Worm (Caenorhabditis elegans): Measurements from ENCODE around the gene nhr-52.
"Not testable (repeated sequence)": the region's sequence is repeated elsewhere in the genome, so short reads cannot be mapped to it uniquely, and the experiment has no call there.

Gene nhr-52

ce11 chrV:15670139-15670538 lies 7.2 kb upstream of the nhr-52 start, which contains the start of gene K06B4.15:
TSS of gene K06B4.15 (plus strand) at chrV:15670439.
- not testable (repeated sequence) for TF ChIP-seq hnd-1 (tag; optimal IDR thresholded peaks at IDR 0.05); hmbx-1 (tag; optimal IDR thresholded peaks at IDR 0.05); tbx-37 (GFP tag; conservative IDR thresholded peaks at IDR 0.05)

DNA sequence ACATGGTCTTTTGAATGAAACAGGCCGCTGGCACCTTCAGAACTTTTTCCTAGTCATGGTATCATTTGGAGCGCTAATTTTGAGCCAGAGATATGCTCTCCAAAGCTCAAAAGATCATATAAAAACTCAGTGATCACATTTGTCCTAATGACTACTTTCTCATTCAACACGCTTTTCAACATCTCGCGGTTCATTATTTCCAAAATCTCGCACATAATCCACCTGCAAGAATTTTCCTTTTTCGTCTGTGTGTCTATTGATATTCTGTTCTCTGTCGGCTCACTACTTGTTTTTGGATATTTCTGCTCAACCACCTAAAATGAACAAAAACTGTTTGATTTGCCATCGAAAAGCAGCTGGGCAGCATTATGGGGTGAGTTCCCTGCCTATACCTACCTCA lies 3.6 kb upstream of the nhr-52 start, which contains the start of gene nhr-51:
Gene nhr-51, plus strand, starts transcription at position 301 of the 400 bp plus-strand sequence.
- TF ChIP-seq ets-7 (tag; optimal IDR thresholded peaks at IDR 0.05): no peak
- no peak for TF ChIP-seq B0310.2 (tag; optimal IDR thresholded peaks at IDR 0.05)
- TF ChIP-seq pes-1 (GFP tag; IDR thresholded peaks at IDR 0.05): no peak
- no peak for TF ChIP-seq tra-4 (tag; optimal IDR thresholded peaks at IDR 0.05)
- no peak for TF ChIP-seq ceh-36 (tag; optimal IDR thresholded peaks at IDR 0.05)
- no peak for TF ChIP-seq tbx-37 (GFP tag; conservative IDR thresholded peaks at IDR 0.05)
- TF ChIP-seq hnd-1 (tag; optimal IDR thresholded peaks at IDR 0.05): no peak
- TF ChIP-seq F13C5.2 (tag; optimal IDR thresholded peaks at IDR 0.05): no peak
- TF ChIP-seq aly-1 (tag; optimal IDR thresholded peaks at IDR 0.05): no peak
- TF ChIP-seq flt-1 (GFP tag; IDR thresholded peaks at IDR 0.05): no peak
- no peak for TF ChIP-seq tbx-11 (GFP tag; IDR thresholded peaks at IDR 0.05)
- TF ChIP-seq scrt-1 (GFP tag; IDR thresholded peaks at IDR 0.05): no peak
- TF ChIP-seq sea-1 (GFP tag; conservative IDR thresholded peaks at IDR 0.05): no peak
- TF ChIP-seq hmg-4 (GFP tag; optimal IDR thresholded peaks at IDR 0.05): no peak
- no peak for TF ChIP-seq ceh-13 (GFP tag; optimal IDR thresholded peaks at IDR 0.05)
- no peak for TF ChIP-seq hmbx-1 (tag; optimal IDR thresholded peaks at IDR 0.05)
- no peak for TF ChIP-seq ama-1 (optimal IDR thresholded peaks at IDR 0.05)

- TF ChIP-seq ets-7 (tag; optimal IDR thresholded peaks at IDR 0.05): no peak
- no peak for TF ChIP-seq tra-4 (tag; optimal IDR thresholded peaks at IDR 0.05)
- no peak for TF ChIP-seq B0310.2 (tag; optimal IDR thresholded peaks at IDR 0.05)
- no peak for TF ChIP-seq hmg-4 (GFP tag; optimal IDR thresholded peaks at IDR 0.05)
- TF ChIP-seq flt-1 (GFP tag; IDR thresholded peaks at IDR 0.05): no peak
- TF ChIP-seq tbx-37 (GFP tag; conservative IDR thresholded peaks at IDR 0.05): no peak
- no peak for TF ChIP-seq ama-1 (optimal IDR thresholded peaks at IDR 0.05)
- no peak for TF ChIP-seq ceh-13 (GFP tag; optimal IDR thresholded peaks at IDR 0.05)
- no peak for TF ChIP-seq tbx-11 (GFP tag; IDR thresholded peaks at IDR 0.05)
- no peak for TF ChIP-seq pes-1 (GFP tag; IDR thresholded peaks at IDR 0.05)
- no peak for TF ChIP-seq ceh-36 (tag; optimal IDR thresholded peaks at IDR 0.05)
- no peak for TF ChIP-seq hnd-1 (tag; optimal IDR thresholded peaks at IDR 0.05)
- TF ChIP-seq sea-1 (GFP tag; conservative IDR thresholded peaks at IDR 0.05): no peak
- no peak for TF ChIP-seq scrt-1 (GFP tag; IDR thresholded peaks at IDR 0.05)
- no peak for TF ChIP-seq hmbx-1 (tag; optimal IDR thresholded peaks at IDR 0.05)
- TF ChIP-seq F13C5.2 (tag; optimal IDR thresholded peaks at IDR 0.05): no peak
- no peak for TF ChIP-seq aly-1 (tag; optimal IDR thresholded peaks at IDR 0.05)
Measured at ce11 chrV:15674899-15675298, 2.4 kb upstream of the nhr-52 start.

ce11 chrV:15685599-15685998 lies 8.3 kb downstream of the nhr-52 start, which contains the start of gene nhr-196:
TSS of gene nhr-196 (plus strand) at chrV:15685716.
- TF ChIP-seq ceh-36 (tag; optimal IDR thresholded peaks at IDR 0.05) (no peak), hnd-1 (tag; optimal IDR thresholded peaks at IDR 0.05) (no peak), pes-1 (GFP tag; IDR thresholded peaks at IDR 0.05) (no peak), ceh-13 (GFP tag; optimal IDR thresholded peaks at IDR 0.05) (no peak), F13C5.2 (tag; optimal IDR thresholded peaks at IDR 0.05) (no peak)

DNA sequence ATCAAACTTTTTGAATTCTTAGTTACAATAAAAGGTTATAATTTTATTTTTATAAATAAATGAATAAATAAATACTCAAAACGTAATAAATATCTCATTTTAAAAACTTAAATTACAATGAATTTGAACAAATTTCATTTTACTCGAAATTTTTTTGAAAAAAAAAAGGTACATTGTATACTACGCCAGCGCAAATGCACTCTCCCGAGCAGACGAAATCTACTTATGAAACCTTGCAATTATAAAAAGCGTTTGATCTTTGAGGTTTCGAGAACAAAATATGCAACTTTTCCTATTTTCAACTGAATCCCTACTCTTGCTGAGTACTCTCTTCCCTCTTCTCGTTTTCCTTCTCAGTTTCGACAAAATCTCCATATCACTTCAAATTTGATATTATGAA lies 10.3 kb downstream of the nhr-52 start, which contains the start of gene nhr-197:
Gene nhr-197, plus strand, starts transcription at position 301 of the 400 bp plus-strand sequence.
- TF ChIP-seq hmbx-1 (tag; optimal IDR thresholded peaks at IDR 0.05) (no peak), flt-1 (GFP tag; IDR thresholded peaks at IDR 0.05) (no peak), tbx-11 (GFP tag; IDR thresholded peaks at IDR 0.05) (no peak), ceh-13 (GFP tag; optimal IDR thresholded peaks at IDR 0.05) (no peak), ets-7 (tag; optimal IDR thresholded peaks at IDR 0.05) (no peak), tra-4 (tag; optimal IDR thresholded peaks at IDR 0.05) (no peak), B0310.2 (tag; optimal IDR thresholded peaks at IDR 0.05) (no peak)

ce11 chrV:15689952-15690351 lies 12.6 kb downstream of the nhr-52 start, which contains the start of gene nhr-268:
TSS of gene nhr-268 (plus strand) at chrV:15690252.
- TF ChIP-seq hmbx-1 (tag; optimal IDR thresholded peaks at IDR 0.05): no peak
- no peak for TF ChIP-seq ceh-36 (tag; optimal IDR thresholded peaks at IDR 0.05)
- no peak for TF ChIP-seq sea-1 (GFP tag; conservative IDR thresholded peaks at IDR 0.05)
- no peak for TF ChIP-seq aly-1 (tag; optimal IDR thresholded peaks at IDR 0.05)
- TF ChIP-seq tra-4 (tag; optimal IDR thresholded peaks at IDR 0.05): no peak

- no peak for TF ChIP-seq hmg-4 (GFP tag; optimal IDR thresholded peaks at IDR 0.05)
- no peak for TF ChIP-seq tbx-37 (GFP tag; conservative IDR thresholded peaks at IDR 0.05)
- no peak for TF ChIP-seq scrt-1 (GFP tag; IDR thresholded peaks at IDR 0.05)
- no peak for TF ChIP-seq ets-7 (tag; optimal IDR thresholded peaks at IDR 0.05)
- no peak for TF ChIP-seq sea-1 (GFP tag; conservative IDR thresholded peaks at IDR 0.05)
- TF ChIP-seq tra-4 (tag; optimal IDR thresholded peaks at IDR 0.05): no peak
- no peak for TF ChIP-seq hnd-1 (tag; optimal IDR thresholded peaks at IDR 0.05)
- TF ChIP-seq ceh-13 (GFP tag; optimal IDR thresholded peaks at IDR 0.05): no peak
- TF ChIP-seq pes-1 (GFP tag; IDR thresholded peaks at IDR 0.05): no peak
- no peak for TF ChIP-seq ceh-36 (tag; optimal IDR thresholded peaks at IDR 0.05)
- no peak for TF ChIP-seq flt-1 (GFP tag; IDR thresholded peaks at IDR 0.05)
- TF ChIP-seq tbx-11 (GFP tag; IDR thresholded peaks at IDR 0.05): no peak
- no peak for TF ChIP-seq F13C5.2 (tag; optimal IDR thresholded peaks at IDR 0.05)
- no peak for TF ChIP-seq ama-1 (optimal IDR thresholded peaks at IDR 0.05)
- no peak for TF ChIP-seq hmbx-1 (tag; optimal IDR thresholded peaks at IDR 0.05)
- TF ChIP-seq B0310.2 (tag; optimal IDR thresholded peaks at IDR 0.05): no peak
- TF ChIP-seq aly-1 (tag; optimal IDR thresholded peaks at IDR 0.05): no peak
Measured at ce11 chrV:15693682-15694081, 16.4 kb downstream of the nhr-52 start, which contains the start of gene nhr-198. TSS of gene nhr-198 (plus strand) at chrV:15693994.

DNA sequence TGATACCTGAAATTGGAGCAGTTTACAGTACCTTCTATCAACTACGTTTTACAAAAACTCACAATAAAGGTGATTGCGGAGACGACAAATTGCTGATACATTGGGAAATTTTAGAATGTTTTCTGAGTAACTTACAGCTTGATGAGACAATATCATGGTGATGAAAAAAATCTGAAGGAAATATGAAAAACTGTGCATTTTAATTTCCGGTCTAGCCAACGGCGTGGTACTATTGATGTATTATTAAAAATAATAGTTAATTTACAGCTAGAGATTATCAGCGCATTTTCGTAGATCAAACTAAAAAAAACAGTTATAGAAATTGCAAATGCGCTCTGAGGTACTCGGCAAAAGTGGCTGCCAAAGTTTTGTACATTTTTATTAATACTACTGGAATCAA lies 20.8 kb downstream of the nhr-52 start, which contains the start of gene srx-29:
Gene srx-29, minus strand, starts transcription at position 101 of the 400 bp plus-strand sequence.
- TF ChIP-seq B0310.2 (tag; optimal IDR thresholded peaks at IDR 0.05): no peak
- no peak for TF ChIP-seq ets-7 (tag; optimal IDR thresholded peaks at IDR 0.05)
- no peak for TF ChIP-seq tbx-37 (GFP tag; conservative IDR thresholded peaks at IDR 0.05)
- no peak for TF ChIP-seq pes-1 (GFP tag; IDR thresholded peaks at IDR 0.05)
- TF ChIP-seq hmg-4 (GFP tag; optimal IDR thresholded peaks at IDR 0.05): no peak
- no peak for TF ChIP-seq flt-1 (GFP tag; IDR thresholded peaks at IDR 0.05)
- TF ChIP-seq hmbx-1 (tag; optimal IDR thresholded peaks at IDR 0.05): no peak
- TF ChIP-seq sea-1 (GFP tag; conservative IDR thresholded peaks at IDR 0.05): no peak
- TF ChIP-seq tbx-11 (GFP tag; IDR thresholded peaks at IDR 0.05): no peak
- no peak for TF ChIP-seq tra-4 (tag; optimal IDR thresholded peaks at IDR 0.05)
- no peak for TF ChIP-seq aly-1 (tag; optimal IDR thresholded peaks at IDR 0.05)
- TF ChIP-seq hnd-1 (tag; optimal IDR thresholded peaks at IDR 0.05): no peak
- TF ChIP-seq F13C5.2 (tag; optimal IDR thresholded peaks at IDR 0.05): no peak
- TF ChIP-seq ama-1 (optimal IDR thresholded peaks at IDR 0.05): no peak
